Fruit fly (Drosophila melanogaster) whole organism, prepupa: ENCODE results near the gene CG1146.

Experiments
- Blimp-1 ChIP-seq: fragments of 200-800 bp; sonication (Bioruptor generic); optimal IDR thresholded peaks from 3 replicates; lab custom pipeline; 2017; ENCODE audit warnings: missing biosample characterization, missing genetic modification characterization, mild to moderate bottlenecking, moderate library complexity, missing genetic modification reagents
- CG10631 ChIP-seq: fragments of 200-800 bp; sonication (Bioruptor generic); optimal IDR thresholded peaks from 2 replicates; lab custom pipeline; 2016; ENCODE audit warnings: missing biosample characterization, missing genetic modification characterization
- CG10669 ChIP-seq: fragments of 200-800 bp; sonication (Bioruptor generic); optimal IDR thresholded peaks from 3 replicates; lab custom pipeline; 2018; ENCODE audit warnings: missing biosample characterization, mild to moderate bottlenecking, missing genetic modification characterization, moderate library complexity
- CG11762 ChIP-seq: fragments of 200-800 bp; sonication (Bioruptor generic); optimal IDR thresholded peaks from 3 replicates; lab custom pipeline; 2016; ENCODE audit warnings: missing biosample characterization, missing genetic modification characterization; ENCODE audit not compliant: insufficient read depth
- CG11902 ChIP-seq: fragments of 200-800 bp; sonication (Bioruptor generic); optimal IDR thresholded peaks from 3 replicates; lab custom pipeline; 2016; ENCODE audit warnings: missing biosample characterization, missing genetic modification characterization
- CG15336 ChIP-seq: fragments of 200-800 bp; sonication (Bioruptor generic); IDR thresholded peaks from 2 replicates; pipeline ENCODE4 v1.3.6; 2022; ENCODE audit warnings: missing biosample characterization, missing genetic modification characterization
- CG1621 ChIP-seq: fragments of 200-800 bp; sonication (Bioruptor generic); optimal IDR thresholded peaks from 3 replicates; lab custom pipeline; 2018; ENCODE audit warnings: missing biosample characterization, mild to moderate bottlenecking, missing genetic modification characterization
- CG16779 ChIP-seq: fragments of 200-800 bp; sonication (Bioruptor generic); optimal IDR thresholded peaks from 3 replicates; lab custom pipeline; 2017; ENCODE audit warnings: missing biosample characterization, mild to moderate bottlenecking, missing genetic modification characterization
- CG31627 ChIP-seq: fragments of 200-800 bp; sonication (Bioruptor generic); optimal IDR thresholded peaks from 3 replicates; lab custom pipeline; 2016; ENCODE audit warnings: missing biosample characterization, missing genetic modification characterization
- CG32006 ChIP-seq: fragments of 200-800 bp; sonication (Bioruptor generic); optimal IDR thresholded peaks from 3 replicates; lab custom pipeline; 2017; ENCODE audit warnings: missing biosample characterization, mild to moderate bottlenecking, missing genetic modification characterization
- CG34406 ChIP-seq: fragments of 200-800 bp; sonication (Bioruptor generic); optimal IDR thresholded peaks from 3 replicates; lab custom pipeline; 2016; ENCODE audit warnings: missing biosample characterization, missing genetic modification characterization
- CG3919 ChIP-seq: fragments of 200-800 bp; sonication (Bioruptor generic); optimal IDR thresholded peaks from 3 replicates; lab custom pipeline; 2016; ENCODE audit warnings: missing biosample characterization, missing genetic modification characterization
- CG4318 ChIP-seq: fragments of 200-800 bp; sonication (Bioruptor generic); optimal IDR thresholded peaks from 3 replicates; lab custom pipeline; 2017; ENCODE audit warnings: missing biosample characterization, mild to moderate bottlenecking, missing genetic modification characterization
- CG6163 ChIP-seq: fragments of 200-800 bp; sonication (Bioruptor generic); IDR thresholded peaks from 3 replicates; pipeline ENCODE4 v1.3.6; 2022; ENCODE audit warnings: missing biosample characterization, missing genetic modification characterization
- CG6276 ChIP-seq: fragments of 200-800 bp; sonication (Bioruptor generic); optimal IDR thresholded peaks from 2 replicates; lab custom pipeline; 2017; ENCODE audit warnings: missing biosample characterization, mild to moderate bottlenecking, missing genetic modification characterization
- CG6808 ChIP-seq: fragments of 200-800 bp; sonication (Bioruptor generic); optimal IDR thresholded peaks from 3 replicates; lab custom pipeline; 2017; ENCODE audit warnings: missing biosample characterization, missing genetic modification characterization, mild to moderate bottlenecking, moderate library complexity, missing genetic modification reagents
- CG7368 ChIP-seq: fragments of 200-800 bp; sonication (Bioruptor generic); optimal IDR thresholded peaks from 3 replicates; lab custom pipeline; 2016; ENCODE audit warnings: missing biosample characterization, missing genetic modification characterization
- CG8119 ChIP-seq: fragments of 200-800 bp; sonication (Bioruptor generic); IDR thresholded peaks from 3 replicates; pipeline ENCODE4 v1.3.6; 2022; ENCODE audit warnings: missing biosample characterization, missing genetic modification characterization
- CG8319 ChIP-seq: fragments of 200-800 bp; sonication (Bioruptor generic); optimal IDR thresholded peaks from 3 replicates; lab custom pipeline; 2016; ENCODE audit warnings: missing biosample characterization, missing genetic modification characterization
- CG8632 ChIP-seq: fragments of 200-800 bp; sonication (Bioruptor generic); optimal IDR thresholded peaks from 3 replicates; lab custom pipeline; 2016; ENCODE audit warnings: missing biosample characterization, missing genetic modification characterization
- Eip75B ChIP-seq: fragments of 200-800 bp; sonication (Bioruptor generic); optimal IDR thresholded peaks from 3 replicates; lab custom pipeline; 2016; ENCODE audit warnings: missing biosample characterization, missing genetic modification characterization
- Eip93F ChIP-seq: fragments of 200-800 bp; sonication (Bioruptor generic); optimal IDR thresholded peaks from 2 replicates; lab custom pipeline; 2016; ENCODE audit warnings: missing biosample characterization, mild to moderate bottlenecking, missing genetic modification characterization
- Ets21C ChIP-seq: fragments of 200-800 bp; sonication (Bioruptor generic); optimal IDR thresholded peaks from 3 replicates; lab custom pipeline; 2016; ENCODE audit warnings: missing biosample characterization, missing genetic modification characterization
- Ets96B ChIP-seq: fragments of 200-800 bp; optimal IDR thresholded peaks from 2 replicates; lab custom pipeline; 2019; ENCODE audit warnings: missing biosample characterization, mild to moderate bottlenecking, missing genetic modification characterization, moderate library complexity
- Gug ChIP-seq: fragments of 200-800 bp; sonication (Bioruptor generic); IDR thresholded peaks from 2 replicates; pipeline ENCODE4 v1.3.6; 2022; ENCODE audit warnings: missing biosample characterization, missing genetic modification characterization
- Hr38 ChIP-seq: sonication (Bioruptor generic); optimal IDR thresholded peaks from 2 replicates; lab custom pipeline; 2016; ENCODE audit warnings: missing biosample characterization, missing genetic modification characterization
- Hr39 ChIP-seq: fragments of 200-800 bp; sonication (Bioruptor generic); optimal IDR thresholded peaks from 2 replicates; lab custom pipeline; 2016; ENCODE audit warnings: missing biosample characterization, missing genetic modification characterization
- Hr4 ChIP-seq: fragments of 200-800 bp; sonication (Bioruptor generic); optimal IDR thresholded peaks from 3 replicates; lab custom pipeline; 2016; ENCODE audit warnings: missing biosample characterization, missing genetic modification characterization
- OdsH ChIP-seq: fragments of 200-800 bp; sonication (Bioruptor generic); optimal IDR thresholded peaks from 3 replicates; lab custom pipeline; 2016; ENCODE audit warnings: missing biosample characterization, missing genetic modification characterization
- Smox ChIP-seq: fragments of 200-800 bp; sonication (Bioruptor generic); optimal IDR thresholded peaks from 3 replicates; lab custom pipeline; 2016; ENCODE audit warnings: missing biosample characterization, missing genetic modification characterization
- Sox15 ChIP-seq: fragments of 200-800 bp; sonication (Bioruptor generic); optimal IDR thresholded peaks from 3 replicates; lab custom pipeline; 2016; ENCODE audit warnings: missing biosample characterization, missing genetic modification characterization
- cyc ChIP-seq: fragments of 200-800 bp; sonication (Bioruptor generic); optimal IDR thresholded peaks from 3 replicates; lab custom pipeline; 2016; ENCODE audit warnings: missing biosample characterization, missing genetic modification characterization
- dsx ChIP-seq: fragments of 200-800 bp; optimal IDR thresholded peaks from 3 replicates; lab custom pipeline; 2019; ENCODE audit warnings: missing biosample characterization, mild to moderate bottlenecking, missing genetic modification characterization, moderate library complexity; ENCODE audit not compliant: poor library complexity, severe bottlenecking
- eg ChIP-seq: fragments of 200-800 bp; sonication (Bioruptor generic); IDR thresholded peaks from 3 replicates; pipeline ENCODE4 v1.3.6; 2022; ENCODE audit warnings: missing biosample characterization, missing genetic modification characterization
- esn ChIP-seq: fragments of 200-800 bp; sonication (Bioruptor generic); optimal IDR thresholded peaks from 2 replicates; lab custom pipeline; 2016; ENCODE audit warnings: missing biosample characterization, mild to moderate bottlenecking, missing genetic modification characterization, moderate library complexity
- fd85E ChIP-seq: fragments of 200-800 bp; sonication (Bioruptor generic); optimal IDR thresholded peaks from 3 replicates; lab custom pipeline; 2016; ENCODE audit warnings: missing biosample characterization, missing genetic modification characterization
- fkh ChIP-seq: fragments of 200-800 bp; sonication (Bioruptor generic); optimal IDR thresholded peaks from 3 replicates; lab custom pipeline; 2017; ENCODE audit warnings: missing biosample characterization, mild to moderate bottlenecking, missing genetic modification characterization, moderate library complexity
- lz ChIP-seq: fragments of 200-800 bp; sonication (Bioruptor generic); optimal IDR thresholded peaks from 3 replicates; lab custom pipeline; 2016; ENCODE audit warnings: missing biosample characterization, missing genetic modification characterization
- pdm3 ChIP-seq: fragments of 200-800 bp; sonication (Bioruptor generic); optimal IDR thresholded peaks from 3 replicates; lab custom pipeline; 2016; ENCODE audit warnings: missing biosample characterization, missing genetic modification characterization
- salr ChIP-seq, 2 experiments: fragments of 200-800 bp; sonication (Bioruptor generic); optimal IDR thresholded peaks; 3 replicates each; lab custom pipeline; 2016 to 2018; ENCODE audit warnings: missing biosample characterization in 2 of 2, missing genetic modification characterization in 2 of 2, mild to moderate bottlenecking in 1 of 2
- spab ChIP-seq: fragments of 200-800 bp; sonication (Bioruptor generic); optimal IDR thresholded peaks from 2 replicates; lab custom pipeline; 2017; ENCODE audit warnings: missing biosample characterization, mild to moderate bottlenecking, missing genetic modification characterization, missing genetic modification reagents
- ss ChIP-seq, 2 experiments: fragments of 200-800 bp; sonication (Bioruptor generic); optimal IDR thresholded peaks; 2 replicates in 1 of 2; 3 replicates in 1 of 2; lab custom pipeline; 2017 to 2018; ENCODE audit warnings: mild to moderate bottlenecking in 2 of 2, missing biosample characterization in 2 of 2, missing genetic modification characterization in 2 of 2, moderate library complexity in 1 of 2
- svp ChIP-seq: fragments of 200-800 bp; sonication (Bioruptor generic); peaks from one replicate; lab custom pipeline; 2016; ENCODE audit warnings: missing biosample characterization, missing genetic modification characterization
- topi ChIP-seq: fragments of 200-800 bp; sonication (Bioruptor generic); optimal IDR thresholded peaks from 3 replicates; lab custom pipeline; 2016; ENCODE audit warnings: missing biosample characterization, missing genetic modification characterization
- vri ChIP-seq: fragments of 200-800 bp; sonication (Bioruptor generic); optimal IDR thresholded peaks from 3 replicates; lab custom pipeline; 2016; ENCODE audit warnings: missing biosample characterization, mild to moderate bottlenecking, missing genetic modification characterization

The CG1146 gene

DNA sequence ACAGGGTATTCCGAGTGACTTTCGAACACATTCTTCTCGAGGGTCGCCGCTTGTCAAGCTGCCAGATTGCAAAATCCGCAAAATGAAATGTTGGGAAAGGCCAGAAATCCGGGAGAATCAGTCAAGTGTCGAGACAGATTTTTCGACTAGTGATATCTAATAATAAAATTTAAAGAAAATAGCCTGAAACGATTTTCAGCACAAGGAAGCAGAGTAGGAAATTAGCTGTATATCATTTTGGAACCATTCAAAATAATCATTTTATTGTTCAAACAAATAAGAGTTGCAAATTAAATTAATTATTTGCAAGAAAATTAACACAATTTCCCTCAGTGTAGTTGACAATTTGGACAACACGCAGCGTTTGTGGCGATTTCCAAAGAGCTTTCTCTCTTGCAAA is 42.0 kb downstream of the CG1146 start:
- no peak for TF ChIP-seq CG6808
- peak; percentile 58; the same call in 2 of the 3 replicates for TF ChIP-seq CG8119
- TF ChIP-seq lz (GFP tag; lab: Kevin White, UChicago): no peak
- TF ChIP-seq CG32006 (GFP tag; lab: Kevin White, UChicago): peak; percentile 16
- TF ChIP-seq CG31627: no peak
- no peak for TF ChIP-seq CG8632 (GFP tag; lab: Kevin White, UChicago)
- no peak for TF ChIP-seq Ets21C (GFP tag; lab: Kevin White, UChicago)
- TF ChIP-seq Eip75B (GFP tag; lab: Kevin White, UChicago): no peak
- no peak for TF ChIP-seq Blimp-1
- peak; percentile 23; the same call in 1 of the 3 replicates for TF ChIP-seq eg (GFP tag; lab: Robert Waterston, UW)
- TF ChIP-seq CG11762 (GFP tag; lab: Kevin White, UChicago): no peak
- no peak for TF ChIP-seq CG11902 (GFP tag; lab: Kevin White, UChicago)
- no peak for TF ChIP-seq CG6163 (GFP tag; lab: Robert Waterston, UW)
- no peak for TF ChIP-seq dsx (GFP tag; lab: Kevin White, UChicago)
- no peak for TF ChIP-seq vri (GFP tag; lab: Kevin White, UChicago)
- no peak for TF ChIP-seq Sox15 (GFP tag; lab: Kevin White, UChicago)
- TF ChIP-seq CG15336: peak; percentile 43; the same call in 1 of the 2 replicates
- no peak for TF ChIP-seq CG10631 (GFP tag; lab: Kevin White, UChicago)
- no peak for TF ChIP-seq Ets96B (tag; lab: Kevin White, UChicago)
- no peak for TF ChIP-seq fd85E
- TF ChIP-seq CG8319 (GFP tag; lab: Kevin White, UChicago): no peak
- no peak for TF ChIP-seq esn
- no peak for TF ChIP-seq CG10669 (GFP tag; lab: Kevin White, UChicago)
- no peak for TF ChIP-seq CG1621 (tag; lab: Kevin White, UChicago)
- no peak for TF ChIP-seq OdsH
- TF ChIP-seq CG4318 (GFP tag; lab: Kevin White, UChicago): no peak
- no peak for TF ChIP-seq Hr38
- TF ChIP-seq Eip93F (GFP tag; lab: Kevin White, UChicago): no peak
- no peak for TF ChIP-seq Hr39 (GFP tag; lab: Kevin White, UChicago)
- peak; percentile 23 for TF ChIP-seq CG6276 (GFP tag; lab: Kevin White, UChicago)

DNA sequence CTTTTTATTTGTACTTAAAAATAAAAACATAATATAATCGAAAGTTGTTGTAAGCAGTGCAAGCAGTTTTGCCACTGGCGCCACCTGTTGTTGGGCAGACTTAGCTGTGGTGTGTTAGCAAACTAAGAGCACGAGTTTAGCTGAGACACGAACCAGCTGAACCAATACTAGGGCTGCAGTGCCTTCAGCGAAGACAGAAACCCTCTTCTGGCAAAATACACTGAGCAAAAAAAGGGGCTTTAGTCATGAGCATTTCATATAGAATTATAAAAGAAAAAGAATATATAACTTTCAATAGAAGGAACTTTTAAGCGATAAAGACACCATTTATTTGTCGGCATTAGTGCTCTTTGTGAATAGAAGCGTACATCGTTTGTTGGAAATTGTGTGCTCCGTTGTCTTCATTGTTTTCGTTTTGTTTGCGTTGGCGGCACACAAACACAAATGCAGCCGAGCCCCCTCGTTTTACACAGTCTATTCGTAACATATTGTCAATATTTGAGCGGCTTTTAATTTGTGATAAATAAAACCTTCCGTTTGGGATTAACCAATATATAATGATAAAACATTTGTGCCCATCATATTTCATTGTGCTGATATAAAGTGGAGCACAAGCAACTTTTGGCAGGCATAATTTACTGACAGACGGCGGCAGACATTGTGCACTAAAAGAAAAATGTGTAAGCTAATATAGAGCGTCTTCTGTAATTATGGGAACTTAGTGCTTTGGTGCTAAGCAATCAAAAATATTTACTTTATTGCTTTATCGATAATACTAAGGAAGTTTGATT is 43.0 kb downstream of the CG1146 start:
- peak; percentile 65 for TF ChIP-seq Gug (GFP tag; lab: Robert Waterston, UW)
- peak; percentile 62 for TF ChIP-seq CG6276 (GFP tag; lab: Kevin White, UChicago)
- peak; percentile 51 for TF ChIP-seq lz (GFP tag; lab: Kevin White, UChicago)
- TF ChIP-seq fd85E: no peak
- peak; percentile 1 for TF ChIP-seq CG7368 (GFP tag; lab: Kevin White, UChicago)
- no peak for TF ChIP-seq CG1621 (tag; lab: Kevin White, UChicago)
- TF ChIP-seq Hr38: no peak
- peak; percentile 17 for TF ChIP-seq Sox15 (GFP tag; lab: Kevin White, UChicago)
- peak; percentile 54 for TF ChIP-seq CG32006 (GFP tag; lab: Kevin White, UChicago)
- TF ChIP-seq fkh (GFP tag; lab: Kevin White, UChicago): peak; percentile 97
- peak; percentile 66 for TF ChIP-seq CG31627
- TF ChIP-seq pdm3: peak; percentile 58
- TF ChIP-seq CG11762 (GFP tag; lab: Kevin White, UChicago): peak; percentile 44
- TF ChIP-seq CG6163 (GFP tag; lab: Robert Waterston, UW): peak; percentile 84
- peak; percentile 7 to 28 for TF ChIP-seq salr (GFP tag; optimal IDR thresholded peaks at IDR 0.05; lab: Kevin White, UChicago)
- peak; percentile 66 for TF ChIP-seq Hr4 (GFP tag; lab: Kevin White, UChicago)
- TF ChIP-seq CG3919: peak; percentile 44
- no peak for TF ChIP-seq Eip93F (GFP tag; lab: Kevin White, UChicago)
- TF ChIP-seq CG11902 (GFP tag; lab: Kevin White, UChicago): peak; percentile 20
- peak; percentile 67 for TF ChIP-seq Smox (GFP tag; lab: Kevin White, UChicago)
- TF ChIP-seq vri (GFP tag; lab: Kevin White, UChicago): peak; percentile 50
- peak; percentile 31 for TF ChIP-seq CG4318 (GFP tag; lab: Kevin White, UChicago)
- peak; percentile 59 for TF ChIP-seq cyc (GFP tag; lab: Kevin White, UChicago)
- peak in 1 of 2 experiments; percentile 6 for TF ChIP-seq ss (GFP tag; optimal IDR thresholded peaks at IDR 0.05; lab: Kevin White, UChicago)
- peak; percentile 69 for TF ChIP-seq CG34406 (GFP tag; lab: Kevin White, UChicago)
- TF ChIP-seq spab: peak; percentile 39
- TF ChIP-seq topi (GFP tag; lab: Kevin White, UChicago): peak; percentile 71
- peak; percentile 85 for TF ChIP-seq svp (GFP tag; lab: Kevin White, UChicago)
- TF ChIP-seq esn: peak; percentile 61
- peak; percentile 52 for TF ChIP-seq CG16779 (tag; lab: Kevin White, UChicago)
- TF ChIP-seq Eip75B (GFP tag; lab: Kevin White, UChicago): peak; percentile 46
- TF ChIP-seq CG8319 (GFP tag; lab: Kevin White, UChicago): no peak
- TF ChIP-seq CG10631 (GFP tag; lab: Kevin White, UChicago): peak; percentile 6
